Worm (Caenorhabditis elegans): ENCODE data around the gene Y73B6BL.12.

The Y73B6BL.12 gene

ce11 chrIV:6279392-6279791 lies 37.9 kb downstream of the Y73B6BL.12 start, which contains the start of gene sams-5:
sams-5 (minus strand) TSS chrIV:6279522.
- TF ChIP-seq ZK337.2 (GFP tag; IDR thresholded peaks at IDR 0.05), result no peak
- no peak for TF ChIP-seq ZK546.5 (tag; optimal IDR thresholded peaks at IDR 0.05)
- no peak for TF ChIP-seq ces-1 (GFP tag; optimal IDR thresholded peaks at IDR 0.05)
- no peak for TF ChIP-seq mxl-3 (GFP tag; optimal IDR thresholded peaks at IDR 0.05)
- TF ChIP-seq hif-1 (tag; optimal IDR thresholded peaks at IDR 0.05), result no peak
- TF ChIP-seq zfp-2 (tag; optimal IDR thresholded peaks at IDR 0.05), result no peak
- no peak for TF ChIP-seq nhr-102 (tag; optimal IDR thresholded peaks at IDR 0.05)
- TF ChIP-seq ceh-82 (tag; optimal IDR thresholded peaks at IDR 0.05), result no peak

ce11 chrIV:6275671-6276209 lies 41.5 kb downstream of the Y73B6BL.12 start, which contains the start of the genes aat-4 and T13A10.1:
aat-4 (minus strand) TSS chrIV:6275721.
T13A10.1 (plus strand) TSS chrIV:6276081.
- TF ChIP-seq php-3 (GFP tag; IDR thresholded peaks at IDR 0.05) (peak; percentile 84), lin-38 (GFP tag; IDR thresholded peaks at IDR 0.05) (no peak), F26F4.8 (GFP tag; conservative IDR thresholded peaks at IDR 0.05) (no peak), pqm-1 (tag; optimal IDR thresholded peaks at IDR 0.05) (peak; percentile 92), dmd-6 (GFP tag; IDR thresholded peaks at IDR 0.05) (peak; percentile 88), nhr-76 (tag; optimal IDR thresholded peaks at IDR 0.05) (no peak), lin-15B (tag; optimal IDR thresholded peaks at IDR 0.05) (no peak), nhr-28 (tag; optimal IDR thresholded peaks at IDR 0.05) (peak; percentile 60), nhr-41 (GFP tag; IDR thresholded peaks at IDR 0.05) (peak; percentile 65; the same call in 1 of the 2 replicates), unc-62 (GFP tag; optimal IDR thresholded peaks at IDR 0.05 in 1 of 2) (peak in 1 of 2 experiments; percentile 74), unc-62 (tag; optimal IDR thresholded peaks at IDR 0.05) (no peak)

- no peak for TF ChIP-seq hlh-30 (tag; optimal IDR thresholded peaks at IDR 0.05; ENCODE audit: insufficient read depth)
- TF ChIP-seq daf-8 (GFP tag; IDR thresholded peaks at IDR 0.05), result no peak
- TF ChIP-seq duxl-1 (tag; optimal IDR thresholded peaks at IDR 0.05; ENCODE audit: poor library complexity), result no peak
- no peak for TF ChIP-seq fos-1 (tag; optimal IDR thresholded peaks at IDR 0.05)
- TF ChIP-seq tra-1 (GFP tag; IDR thresholded peaks at IDR 0.05), result no peak
- TF ChIP-seq lim-7 (GFP tag; IDR thresholded peaks at IDR 0.05), result no peak
- no peak for TF ChIP-seq zfp-2 (tag; optimal IDR thresholded peaks at IDR 0.05)
- no peak for TF ChIP-seq madf-9 (GFP tag; conservative IDR thresholded peaks at IDR 0.05)
- TF ChIP-seq Y105C5A.15 (GFP tag; IDR thresholded peaks at IDR 0.05), result no peak
- TF ChIP-seq aha-1 (tag), result no peak
Observed at ce11 chrIV:6271923-6272322, 45.3 kb downstream of the Y73B6BL.12 start, which contains the start of gene srv-31. srv-31 (minus strand) TSS chrIV:6272023.

ce11 chrIV:6269346-6269745 lies 47.9 kb downstream of the Y73B6BL.12 start, which contains the start of gene srv-30:
srv-30 (minus strand) TSS chrIV:6269446.
- TF ChIP-seq unc-62 (GFP tag; optimal IDR thresholded peaks at IDR 0.05 in 1 of 2) (peak in 1 of 2 experiments; percentile 42), unc-62 (tag; optimal IDR thresholded peaks at IDR 0.05) (no peak), egl-43 (GFP tag; IDR thresholded peaks at IDR 0.05) (no peak)
